Worm (Caenorhabditis elegans) whole organism, L4 larva: Measurements from ENCODE around the gene C06E4.2.

Experiments
- F10B5.3 ChIP-seq: sonication (generic microtip); optimal IDR thresholded peaks from 2 replicates; lab custom pipeline; 2016; ENCODE audit warnings: mild to moderate bottlenecking, missing genetic modification characterization, missing compliant biosample characterization
- F49E8.2 ChIP-seq: sonication (generic microtip); optimal IDR thresholded peaks from 2 replicates; lab custom pipeline; 2016; ENCODE audit warnings: missing compliant biosample characterization, mild to moderate bottlenecking, missing genetic modification characterization, borderline replicate concordance
- ZK546.5 ChIP-seq, 2 experiments: sonication (generic microtip); optimal IDR thresholded peaks; 2 replicates each; lab custom pipeline; 2017; ENCODE audit warnings: missing biosample characterization in 2 of 2, missing genetic modification characterization in 2 of 2
- dmd-9 ChIP-seq: fragments of 200-800 bp; sonication (Bioruptor generic); IDR thresholded peaks from 2 replicates; pipeline ENCODE4 v1.3.6; 2022; ENCODE audit warnings: missing genetic modification reagents, missing genetic modification characterization, missing compliant biosample characterization
- egl-27 ChIP-seq: sonication (generic microtip); optimal IDR thresholded peaks from 3 replicates; lab custom pipeline; 2017; ENCODE audit warnings: missing biosample characterization, missing genetic modification reagents, missing genetic modification characterization
- fkh-10 ChIP-seq: fragments of 150-350 bp; optimal IDR thresholded peaks from 2 replicates; lab custom pipeline; 2014; ENCODE audit warnings: missing biosample characterization, missing genetic modification reagents, missing genetic modification characterization
- lin-38 ChIP-seq: fragments of 200-800 bp; sonication (Bioruptor generic); IDR thresholded peaks from 2 replicates; pipeline ENCODE4 v1.3.6; 2022; ENCODE audit warnings: missing genetic modification reagents, missing genetic modification characterization, missing compliant biosample characterization
- mdl-1 ChIP-seq, 2 experiments: fragments of 150-350 bp in 1 of 2; sonication (generic microtip) in 1 of 2; optimal IDR thresholded peaks; 2 replicates each; lab custom pipeline; 2014 to 2017; ENCODE audit warnings: missing biosample characterization in 2 of 2, missing genetic modification characterization in 2 of 2
- snpc-4 ChIP-seq: fragments of 150-350 bp; optimal IDR thresholded peaks from 2 replicates; lab custom pipeline; 2014; ENCODE audit warnings: missing biosample characterization, missing genetic modification characterization
- spr-1 ChIP-seq: sonication (generic microtip); optimal IDR thresholded peaks from 2 replicates; lab custom pipeline; 2016; ENCODE audit warnings: mild to moderate bottlenecking, missing genetic modification characterization, missing compliant biosample characterization
- zag-1 ChIP-seq: fragments of 150-350 bp; optimal IDR thresholded peaks from 2 replicates; lab custom pipeline; 2014; ENCODE audit warnings: missing biosample characterization, missing genetic modification characterization

DNA sequence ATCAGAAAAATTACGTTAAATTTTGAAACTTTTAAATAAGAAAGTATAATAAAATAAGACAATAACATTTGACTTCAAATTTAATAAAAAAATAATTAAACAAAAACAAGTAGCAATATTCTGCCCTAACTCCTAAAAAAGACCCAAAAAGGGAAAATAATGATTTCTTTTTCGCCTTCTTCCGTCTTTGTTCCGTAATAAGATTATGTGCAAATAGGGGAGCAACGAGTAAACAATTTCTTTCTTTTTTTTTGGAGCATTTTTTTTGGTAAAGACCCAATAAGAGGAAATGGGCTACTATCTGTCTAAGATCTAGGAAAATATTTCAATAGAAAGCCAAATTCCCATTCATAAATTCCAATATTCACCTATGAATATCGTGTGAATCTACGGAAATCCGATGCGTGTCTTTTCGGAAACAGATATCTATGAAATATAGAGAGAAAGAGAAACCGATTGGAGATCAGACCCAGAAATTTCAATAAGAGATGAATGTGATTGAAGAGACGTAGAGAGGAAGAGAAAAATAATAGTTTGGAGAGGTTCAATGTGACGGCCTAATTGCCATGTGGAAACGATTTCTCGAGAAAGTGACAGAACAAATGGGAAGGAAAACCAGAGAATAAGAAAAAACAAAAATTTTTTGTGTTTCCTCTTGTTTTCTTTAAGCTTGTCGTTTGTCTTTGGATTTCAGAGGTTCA, 41.2 kb downstream of the C06E4.2 start:
- no peak for TF ChIP-seq egl-27 (tag; lab: Kevin White, UChicago)
- no peak for TF ChIP-seq F49E8.2
- TF ChIP-seq zag-1, result no peak
- no peak for TF ChIP-seq ZK546.5 (tag; optimal IDR thresholded peaks at IDR 0.05; lab: Kevin White, UChicago)
- no peak for TF ChIP-seq dmd-9 (GFP tag; lab: Robert Waterston, UW)
- no peak for TF ChIP-seq snpc-4 (tag; lab: Kevin White, UChicago)
- no peak for TF ChIP-seq lin-38 (GFP tag; lab: Robert Waterston, UW)
- TF ChIP-seq spr-1 (tag; lab: Kevin White, UChicago), result no peak
- TF ChIP-seq mdl-1 (tag; optimal IDR thresholded peaks at IDR 0.05; lab: Kevin White, UChicago), result peak in 1 of 2 experiments; percentile 43
- no peak for TF ChIP-seq F10B5.3 (tag; lab: Kevin White, UChicago)
- no peak for TF ChIP-seq fkh-10 (GFP tag; lab: Kevin White, UChicago)
